2 fruit fly cellular contexts compared by ENCODE assay signal in the genomic region with DNA sequence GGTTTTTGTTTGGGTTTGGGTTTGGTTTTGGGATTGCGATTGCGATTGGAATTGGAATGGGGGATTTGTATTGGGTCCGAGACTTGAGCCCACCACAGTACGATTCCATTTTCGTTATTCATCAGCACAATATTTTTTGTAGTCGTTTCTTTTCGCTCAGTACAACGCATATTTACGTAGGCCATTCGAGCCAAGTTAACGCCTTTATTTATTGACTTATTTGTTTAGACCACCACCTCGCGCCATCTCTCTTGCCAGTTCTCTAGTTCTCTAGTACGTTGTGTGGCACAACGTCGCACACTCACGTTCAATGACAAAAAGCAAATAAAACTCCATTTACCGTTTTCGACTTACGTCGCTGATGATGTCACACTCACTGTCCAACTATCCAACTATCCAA.
TF ChIP-seq lines count a peak whose summit lies in the region.

No protein-coding gene starts in this region.

- TF ChIP-seq CTCF in whole organism, embryonic (GFP tag; optimal IDR thresholded peaks at IDR 0.05; lab: Kevin White, UChicago), result no peak

TF ChIP-seq in whole organism, embryonic, 481 proteins besides CTCF, POLR2A, EP300 and RAD21:
- TF ChIP-seq CG2678 (tag; optimal IDR thresholded peaks at IDR 0.05; lab: Kevin White, UChicago) (peak; percentile 2), CG1233 (GFP tag; optimal IDR thresholded peaks at IDR 0.05; lab: Kevin White, UChicago) (peak; percentile 1), lab (GFP tag; optimal IDR thresholded peaks at IDR 0.05; lab: Kevin White, UChicago) (peak; percentile 9), CG18599 (GFP tag; optimal IDR thresholded peaks at IDR 0.05; lab: Kevin White, UChicago) (peak; percentile 0), CG10274 (GFP tag; optimal IDR thresholded peaks at IDR 0.05; lab: Kevin White, UChicago) (no peak), rib (GFP tag; IDR thresholded peaks at IDR 0.05; lab: Robert Waterston, UW) (no peak), sens (GFP tag; lab: Kevin White, UChicago) (peak; percentile 33), CG11723 (GFP tag; optimal IDR thresholded peaks at IDR 0.05; lab: Kevin White, UChicago) (no peak), CG6813 (GFP tag; optimal IDR thresholded peaks at IDR 0.05; lab: Kevin White, UChicago) (peak; percentile 18), CG11398 (GFP tag; optimal IDR thresholded peaks at IDR 0.05; lab: Kevin White, UChicago) (peak; percentile 1), luna (GFP tag; optimal IDR thresholded peaks at IDR 0.05; lab: Kevin White, UChicago) (no peak), CG9727 (GFP tag; optimal IDR thresholded peaks at IDR 0.05; lab: Kevin White, UChicago) (peak; percentile 2), Dip3 (GFP tag; optimal IDR thresholded peaks at IDR 0.05; lab: Kevin White, UChicago) (no peak), CG11696 (GFP tag; IDR thresholded peaks at IDR 0.05; lab: Robert Waterston, UW) (0 out of 2 replicates have a peak, but pooled peaks have one; percentile 15), CG13424 (tag; optimal IDR thresholded peaks at IDR 0.05; lab: Kevin White, UChicago) (no peak), ATbp (GFP tag; optimal IDR thresholded peaks at IDR 0.05; lab: Kevin White, UChicago) (peak; percentile 29), CG9932 (GFP tag; IDR thresholded peaks at IDR 0.05; lab: Robert Waterston, UW) (peak; percentile 21; the same call in 1 of the 2 replicates), Deaf1 (tag; optimal IDR thresholded peaks at IDR 0.05; lab: Kevin White, UChicago) (no peak), ci (GFP tag; IDR thresholded peaks at IDR 0.05; lab: Robert Waterston, UW) (no peak), CG3281 (GFP tag; optimal IDR thresholded peaks at IDR 0.05; lab: Kevin White, UChicago) (peak; percentile 11), CG1647 (GFP tag; optimal IDR thresholded peaks at IDR 0.05; lab: Kevin White, UChicago) (no peak), Med (GFP tag; lab: Kevin White, UChicago) (peak; percentile 66), Rfx (GFP tag; IDR thresholded peaks at IDR 0.05; lab: Robert Waterston, UW) (0 out of 2 replicates have a peak, but pooled peaks have one; percentile 6), kni (GFP tag; optimal IDR thresholded peaks at IDR 0.05; lab: Kevin White, UChicago) (peak; percentile 22)

TF ChIP-seq in whole organism, prepupa, 60 proteins besides CTCF, POLR2A, EP300 and RAD21:
- TF ChIP-seq Sox15 (GFP tag; optimal IDR thresholded peaks at IDR 0.05; lab: Kevin White, UChicago) (no peak), fkh (GFP tag; optimal IDR thresholded peaks at IDR 0.05; lab: Kevin White, UChicago) (peak; percentile 66)
